Worm (Caenorhabditis elegans) whole organism, young adult: ENCODE results near the gene T10C6.6.

Experiments used
- F57A8.1 ChIP-seq: fragments of 200-800 bp; sonication (Bioruptor generic); optimal IDR thresholded peaks from 2 replicates; lab custom pipeline; 2018; ENCODE audit warnings: mild to moderate bottlenecking, missing genetic modification characterization, moderate library complexity, missing compliant biosample characterization
- mxl-1 ChIP-seq: sonication (generic microtip); optimal IDR thresholded peaks from 2 replicates; lab custom pipeline; 2016; ENCODE audit warnings: missing genetic modification characterization, missing compliant biosample characterization
- unc-130 ChIP-seq: sonication (generic microtip); optimal IDR thresholded peaks from 2 replicates; lab custom pipeline; 2016; ENCODE audit warnings: missing genetic modification reagents, missing genetic modification characterization, missing compliant biosample characterization
- ztf-18 ChIP-seq: sonication (generic microtip); optimal IDR thresholded peaks from 2 replicates; lab custom pipeline; 2016; ENCODE audit warnings: missing genotype, mild to moderate bottlenecking, missing genetic modification characterization, missing compliant biosample characterization

ce11 chrV:16017671-16018070 lies 6.5 kb upstream of the T10C6.6 start, which contains the start of gene srx-43:
- TF ChIP-seq ztf-18, result no peak
- no peak for TF ChIP-seq unc-130
- no peak for TF ChIP-seq mxl-1 (tag; lab: Kevin White, UChicago)
- TF ChIP-seq F57A8.1, result no peak
